Worm (Caenorhabditis elegans) whole organism, midembryonic: ENCODE data around the gene H38K22.7.

Experiments used
- T22C8.4 ChIP-seq: fragments of 200-800 bp; sonication (Bioruptor generic); IDR thresholded peaks from 2 replicates; pipeline ENCODE4 v1.3.6; 2022; ENCODE audit warnings: missing genetic modification characterization, missing compliant biosample characterization
- cog-1 ChIP-seq: sonication (generic microtip); optimal IDR thresholded peaks from 2 replicates; lab custom pipeline; 2016; ENCODE audit warnings: missing genetic modification characterization, missing compliant biosample characterization
- flt-1 ChIP-seq: fragments of 200-800 bp; sonication (Bioruptor generic); IDR thresholded peaks from 2 replicates; pipeline ENCODE4 v1.3.6; 2022; ENCODE audit warnings: missing genetic modification characterization, missing compliant biosample characterization
- klf-2 ChIP-seq: fragments of 200-800 bp; sonication (Bioruptor generic); conservative IDR thresholded peaks from 2 replicates; pipeline ENCODE4 v1.3.6; 2022; ENCODE audit warnings: missing genetic modification reagents, missing genetic modification characterization, missing compliant biosample characterization
- ref-1 ChIP-seq: fragments of 200-800 bp; sonication (Bioruptor generic); conservative IDR thresholded peaks from 2 replicates; pipeline ENCODE4 v1.3.6; 2022; ENCODE audit warnings: missing genetic modification reagents, missing genetic modification characterization, missing compliant biosample characterization
- tab-1 ChIP-seq: fragments of 200-800 bp; sonication (Bioruptor generic); IDR thresholded peaks from 2 replicates; pipeline ENCODE4 v1.3.6; 2022; ENCODE audit warnings: missing genetic modification characterization, missing compliant biosample characterization

DNA sequence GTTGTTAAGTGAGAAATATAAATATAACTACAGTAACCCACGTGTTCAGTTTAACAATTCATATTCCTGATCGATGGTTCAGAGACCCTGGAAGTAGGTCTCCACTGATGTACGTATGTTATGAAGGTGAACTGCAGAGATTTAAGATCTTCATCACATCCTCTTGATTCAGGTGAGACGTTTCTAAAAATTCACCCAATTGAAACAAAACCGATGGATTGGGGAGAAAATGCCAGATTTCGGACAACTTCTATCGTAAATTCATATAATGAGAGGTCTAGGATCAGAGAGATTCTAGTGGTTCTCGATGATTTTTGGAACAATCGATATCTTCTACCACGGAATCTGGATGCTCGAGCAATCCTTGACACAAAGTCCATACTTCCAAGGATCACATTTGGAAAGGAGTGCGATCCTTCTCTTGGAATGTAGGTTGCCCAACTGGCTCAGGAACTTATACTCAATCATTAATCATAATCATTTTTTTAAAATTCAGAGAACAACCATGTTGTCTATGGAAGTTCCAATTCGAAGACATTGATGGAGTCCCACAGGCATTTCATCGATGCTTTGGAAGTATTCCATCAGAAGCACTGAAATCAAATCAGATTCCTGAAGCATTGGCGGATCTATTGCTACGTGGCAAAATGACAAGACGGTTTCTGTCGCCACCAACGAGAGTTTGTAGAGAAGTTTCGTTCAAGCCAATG, 27.2 kb upstream of the H38K22.7 start, which contains the start of the genes nth-1 and R10E4.7:
- TF ChIP-seq ref-1 (no peak), cog-1 (tag; lab: Kevin White, UChicago) (no peak), flt-1 (GFP tag; lab: Robert Waterston, UW) (no peak), klf-2 (no peak), tab-1 (no peak), T22C8.4 (GFP tag; lab: Robert Waterston, UW) (no peak)
